Worm (Caenorhabditis elegans): ENCODE data around the gene cpt-2.

cpt-2 gene

DNA sequence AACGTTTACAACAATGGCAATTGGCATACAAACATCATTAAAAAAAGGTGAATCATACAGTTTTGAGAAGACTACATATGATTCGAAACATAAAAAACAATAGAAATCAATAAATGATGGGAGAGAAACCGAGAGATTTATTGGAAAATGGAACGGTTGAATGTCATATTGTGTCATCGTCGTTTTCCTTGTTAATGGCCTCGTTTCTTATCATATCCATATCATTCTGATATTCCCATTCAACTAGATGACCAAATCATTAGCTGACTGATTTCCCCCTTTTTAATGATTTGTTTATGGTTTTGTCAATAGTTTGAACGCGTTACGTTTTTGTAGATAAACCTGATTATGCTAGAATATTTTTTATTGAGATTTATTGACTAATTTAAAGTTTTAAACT is 4.7 kb upstream of the cpt-2 start:
- no peak for TF ChIP-seq ztf-29 (GFP tag; IDR thresholded peaks at IDR 0.05)
- no peak for TF ChIP-seq tab-1 (GFP tag; IDR thresholded peaks at IDR 0.05)
- no peak for TF ChIP-seq med-1 (GFP tag; optimal IDR thresholded peaks at IDR 0.05; ENCODE audit: insufficient read depth)
- TF ChIP-seq flt-1 (GFP tag; IDR thresholded peaks at IDR 0.05), result no peak
- TF ChIP-seq ref-1 (GFP tag; conservative IDR thresholded peaks at IDR 0.05), result no peak
- TF ChIP-seq T22C8.4 (GFP tag; IDR thresholded peaks at IDR 0.05), result no peak
- TF ChIP-seq ztf-23 (GFP tag; IDR thresholded peaks at IDR 0.05), result no peak
- TF ChIP-seq cog-1 (tag; optimal IDR thresholded peaks at IDR 0.05), result no peak
- no peak for TF ChIP-seq klf-2 (GFP tag; conservative IDR thresholded peaks at IDR 0.05)

ce11 chrIV:11176967-11177366 is 2.5 kb upstream of the cpt-2 start, which contains the start of gene rap-3:
Gene rap-3 (plus strand): TSS chrIV:11177267.
- TF ChIP-seq cog-1 (tag; optimal IDR thresholded peaks at IDR 0.05) (no peak), ztf-29 (GFP tag; IDR thresholded peaks at IDR 0.05) (no peak), med-1 (GFP tag; optimal IDR thresholded peaks at IDR 0.05; ENCODE audit: insufficient read depth) (no peak), T22C8.4 (GFP tag; IDR thresholded peaks at IDR 0.05) (no peak), tab-1 (GFP tag; IDR thresholded peaks at IDR 0.05) (no peak), ref-1 (GFP tag; conservative IDR thresholded peaks at IDR 0.05) (no peak), ztf-23 (GFP tag; IDR thresholded peaks at IDR 0.05) (no peak), flt-1 (GFP tag; IDR thresholded peaks at IDR 0.05) (no peak), klf-2 (GFP tag; conservative IDR thresholded peaks at IDR 0.05) (no peak)

ce11 chrIV:11178495-11178894 is 950 bp upstream of the cpt-2 start, which contains the start of gene C08F8.9:
Gene C08F8.9 (minus strand): TSS chrIV:11178595.
- no peak for TF ChIP-seq ref-1 (GFP tag; conservative IDR thresholded peaks at IDR 0.05)
- TF ChIP-seq T22C8.4 (GFP tag; IDR thresholded peaks at IDR 0.05), result no peak
- no peak for TF ChIP-seq flt-1 (GFP tag; IDR thresholded peaks at IDR 0.05)
- no peak for TF ChIP-seq med-1 (GFP tag; optimal IDR thresholded peaks at IDR 0.05; ENCODE audit: insufficient read depth)
- no peak for TF ChIP-seq cog-1 (tag; optimal IDR thresholded peaks at IDR 0.05)
- TF ChIP-seq ztf-29 (GFP tag; IDR thresholded peaks at IDR 0.05), result no peak
- no peak for TF ChIP-seq tab-1 (GFP tag; IDR thresholded peaks at IDR 0.05)
- no peak for TF ChIP-seq ztf-23 (GFP tag; IDR thresholded peaks at IDR 0.05)
- no peak for TF ChIP-seq klf-2 (GFP tag; conservative IDR thresholded peaks at IDR 0.05)

- TF ChIP-seq tab-1 (GFP tag; IDR thresholded peaks at IDR 0.05), result no peak
- no peak for TF ChIP-seq T22C8.4 (GFP tag; IDR thresholded peaks at IDR 0.05)
- no peak for TF ChIP-seq med-1 (GFP tag; optimal IDR thresholded peaks at IDR 0.05; ENCODE audit: insufficient read depth)
- no peak for TF ChIP-seq ref-1 (GFP tag; conservative IDR thresholded peaks at IDR 0.05)
- TF ChIP-seq ztf-29 (GFP tag; IDR thresholded peaks at IDR 0.05), result no peak
- TF ChIP-seq ztf-23 (GFP tag; IDR thresholded peaks at IDR 0.05), result no peak
- no peak for TF ChIP-seq flt-1 (GFP tag; IDR thresholded peaks at IDR 0.05)
- no peak for TF ChIP-seq cog-1 (tag; optimal IDR thresholded peaks at IDR 0.05)
- no peak for TF ChIP-seq klf-2 (GFP tag; conservative IDR thresholded peaks at IDR 0.05)
Observed at ce11 chrIV:11180077-11180476, 632 bp downstream of the cpt-2 start.

DNA sequence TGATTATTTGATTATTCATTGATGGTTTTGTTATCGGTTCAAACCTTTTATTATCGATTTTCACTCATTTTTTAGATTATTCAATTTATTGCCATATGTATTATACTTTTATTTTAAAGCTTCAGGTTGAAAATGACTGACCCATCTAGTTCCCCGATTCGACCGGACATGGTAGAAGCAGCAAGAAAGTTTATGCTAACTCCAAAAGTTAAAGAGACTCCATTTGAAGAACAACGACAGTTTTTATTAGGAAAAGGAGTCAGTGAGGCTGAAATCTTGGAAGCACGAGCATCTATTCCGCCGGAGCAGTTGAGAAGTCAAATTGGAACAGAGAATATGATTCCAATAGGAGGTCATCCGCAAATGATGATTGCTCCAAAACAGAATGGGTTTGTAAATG is 3.6 kb downstream of the cpt-2 start, which contains the start of gene prx-14:
TSS of gene prx-14 (plus strand) at position 120 of the 400 bp plus-strand sequence.
- no peak for TF ChIP-seq cog-1 (tag; optimal IDR thresholded peaks at IDR 0.05)
- TF ChIP-seq T22C8.4 (GFP tag; IDR thresholded peaks at IDR 0.05), result no peak
- TF ChIP-seq klf-2 (GFP tag; conservative IDR thresholded peaks at IDR 0.05), result no peak
- no peak for TF ChIP-seq tab-1 (GFP tag; IDR thresholded peaks at IDR 0.05)
- no peak for TF ChIP-seq ref-1 (GFP tag; conservative IDR thresholded peaks at IDR 0.05)
- TF ChIP-seq ztf-23 (GFP tag; IDR thresholded peaks at IDR 0.05), result no peak
- no peak for TF ChIP-seq med-1 (GFP tag; optimal IDR thresholded peaks at IDR 0.05; ENCODE audit: insufficient read depth)
- no peak for TF ChIP-seq flt-1 (GFP tag; IDR thresholded peaks at IDR 0.05)
- no peak for TF ChIP-seq ztf-29 (GFP tag; IDR thresholded peaks at IDR 0.05)

DNA sequence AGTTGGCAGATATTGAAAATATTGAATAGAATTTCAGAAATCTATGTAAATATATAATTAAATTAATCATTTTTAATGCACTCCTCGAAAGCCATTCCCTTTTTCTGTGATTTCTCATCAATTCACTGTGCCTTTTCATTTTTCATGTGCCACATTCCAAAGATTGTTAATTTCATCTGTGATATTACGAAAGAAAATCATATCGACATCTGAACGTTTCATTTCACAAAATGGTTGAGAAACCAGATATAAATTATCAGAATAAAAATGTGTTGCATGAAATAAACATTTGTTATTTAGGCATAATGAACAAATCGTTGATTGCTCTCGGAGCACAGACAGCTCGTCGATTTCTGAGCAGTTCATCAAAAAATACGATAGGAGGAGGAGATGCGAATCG is 4.5 kb downstream of the cpt-2 start, which contains the start of gene nuaf-3:
TSS of gene nuaf-3 (plus strand) at position 301 of the 400 bp plus-strand sequence.
- TF ChIP-seq T22C8.4 (GFP tag; IDR thresholded peaks at IDR 0.05), result no peak
- TF ChIP-seq klf-2 (GFP tag; conservative IDR thresholded peaks at IDR 0.05), result no peak
- TF ChIP-seq ztf-23 (GFP tag; IDR thresholded peaks at IDR 0.05), result no peak
- TF ChIP-seq ztf-29 (GFP tag; IDR thresholded peaks at IDR 0.05), result no peak
- no peak for TF ChIP-seq flt-1 (GFP tag; IDR thresholded peaks at IDR 0.05)
- TF ChIP-seq ref-1 (GFP tag; conservative IDR thresholded peaks at IDR 0.05), result no peak
- TF ChIP-seq med-1 (GFP tag; optimal IDR thresholded peaks at IDR 0.05; ENCODE audit: insufficient read depth), result no peak
- TF ChIP-seq cog-1 (tag; optimal IDR thresholded peaks at IDR 0.05), result no peak
- no peak for TF ChIP-seq tab-1 (GFP tag; IDR thresholded peaks at IDR 0.05)

ce11 chrIV:11186729-11187128 is 7.3 kb downstream of the cpt-2 start, which contains the start of gene sdz-27:
Gene sdz-27 (plus strand): TSS chrIV:11187029.
- TF ChIP-seq ztf-29 (GFP tag; IDR thresholded peaks at IDR 0.05) (no peak), klf-2 (GFP tag; conservative IDR thresholded peaks at IDR 0.05) (no peak), flt-1 (GFP tag; IDR thresholded peaks at IDR 0.05) (no peak), med-1 (GFP tag; optimal IDR thresholded peaks at IDR 0.05; ENCODE audit: insufficient read depth) (no peak), T22C8.4 (GFP tag; IDR thresholded peaks at IDR 0.05) (no peak), ztf-23 (GFP tag; IDR thresholded peaks at IDR 0.05) (no peak), cog-1 (tag; optimal IDR thresholded peaks at IDR 0.05) (no peak), tab-1 (GFP tag; IDR thresholded peaks at IDR 0.05) (no peak), ref-1 (GFP tag; conservative IDR thresholded peaks at IDR 0.05) (no peak)

DNA sequence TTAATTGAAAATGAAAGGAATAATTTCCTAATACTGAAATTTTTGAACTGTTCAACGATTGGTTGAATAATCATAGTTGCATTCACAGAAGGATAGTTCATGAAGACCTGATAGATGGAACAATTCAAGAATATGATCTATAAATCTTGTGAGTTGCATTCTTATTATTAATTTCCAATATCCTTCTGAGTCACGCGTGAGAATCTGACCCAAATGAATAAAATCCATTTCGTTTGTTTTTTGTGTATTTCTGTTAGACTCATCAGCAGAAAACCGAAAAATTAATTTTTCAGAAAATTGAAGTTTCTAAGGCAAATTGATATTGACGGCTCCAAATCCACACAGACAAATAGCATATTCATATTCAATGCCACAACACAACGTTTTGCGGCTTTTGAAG is 10.0 kb downstream of the cpt-2 start, which contains the start of gene fbxb-79:
TSS of gene fbxb-79 (minus strand) at position 101 of the 400 bp plus-strand sequence.
- TF ChIP-seq ztf-29 (GFP tag; IDR thresholded peaks at IDR 0.05) (no peak), ztf-23 (GFP tag; IDR thresholded peaks at IDR 0.05) (no peak), cog-1 (tag; optimal IDR thresholded peaks at IDR 0.05) (no peak), flt-1 (GFP tag; IDR thresholded peaks at IDR 0.05) (no peak), ref-1 (GFP tag; conservative IDR thresholded peaks at IDR 0.05) (no peak), klf-2 (GFP tag; conservative IDR thresholded peaks at IDR 0.05) (no peak), T22C8.4 (GFP tag; IDR thresholded peaks at IDR 0.05) (no peak), med-1 (GFP tag; optimal IDR thresholded peaks at IDR 0.05; ENCODE audit: insufficient read depth) (no peak), tab-1 (GFP tag; IDR thresholded peaks at IDR 0.05) (no peak)

DNA sequence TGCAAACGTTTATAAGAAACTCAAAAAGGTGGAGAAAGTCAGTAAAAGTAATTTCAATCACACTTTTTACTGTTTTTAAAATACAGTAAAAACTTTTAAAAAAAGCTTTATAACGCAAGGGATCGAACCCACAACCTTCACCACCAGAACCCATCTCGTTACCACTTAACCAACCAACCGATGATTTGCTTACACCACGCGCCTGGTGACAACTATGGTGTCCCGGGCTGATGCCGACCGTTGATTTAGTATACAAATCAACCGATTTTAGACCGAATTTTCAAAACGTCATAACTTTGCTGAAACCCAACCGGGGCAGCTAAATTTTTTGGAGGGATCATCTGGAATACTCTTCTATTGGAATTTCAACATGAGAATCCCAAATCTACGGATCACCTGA is 17.4 kb downstream of the cpt-2 start:
- TF ChIP-seq tab-1 (GFP tag; IDR thresholded peaks at IDR 0.05), result peak; percentile 84
- TF ChIP-seq klf-2 (GFP tag; conservative IDR thresholded peaks at IDR 0.05), result peak; percentile 53; the same call in 1 of the 2 replicates
- TF ChIP-seq ref-1 (GFP tag; conservative IDR thresholded peaks at IDR 0.05), result peak; percentile 59
- peak; percentile 77; the same call in 1 of the 2 replicates for TF ChIP-seq ztf-23 (GFP tag; IDR thresholded peaks at IDR 0.05)
- TF ChIP-seq T22C8.4 (GFP tag; IDR thresholded peaks at IDR 0.05), result 0 out of 2 replicates have a peak, but pooled peaks have one; percentile 50
- peak; percentile 62; the same call in 1 of the 2 replicates for TF ChIP-seq ztf-29 (GFP tag; IDR thresholded peaks at IDR 0.05)
